Worm (Caenorhabditis elegans): ENCODE results near the gene ndua-1.

ndua-1 gene

ce11 chrV:20802906-20803305 is 48.8 kb downstream of the ndua-1 start, which contains the start of gene Y44A6D.5:
Y44A6D.5 (minus strand) TSS chrV:20803006.
- TF ChIP-seq ceh-43 (GFP tag; optimal IDR thresholded peaks at IDR 0.05): no peak
- TF ChIP-seq unc-39 (tag; optimal IDR thresholded peaks at IDR 0.05): no peak
- no peak for TF ChIP-seq lin-32 (GFP tag; optimal IDR thresholded peaks at IDR 0.05)
- TF ChIP-seq elt-3 (tag; optimal IDR thresholded peaks at IDR 0.05): no peak
- no peak for TF ChIP-seq sem-2 (GFP tag; optimal IDR thresholded peaks at IDR 0.05)
- no peak for TF ChIP-seq mab-5 (tag; optimal IDR thresholded peaks at IDR 0.05)
- no peak for TF ChIP-seq drap-1 (GFP tag; optimal IDR thresholded peaks at IDR 0.05)
- TF ChIP-seq blmp-1 (tag; optimal IDR thresholded peaks at IDR 0.05): no peak
- no peak for TF ChIP-seq flh-1 (GFP tag; optimal IDR thresholded peaks at IDR 0.05)
- TF ChIP-seq mls-2 (tag; optimal IDR thresholded peaks at IDR 0.05): no peak
- no peak for TF ChIP-seq nhr-2 (tag; optimal IDR thresholded peaks at IDR 0.05)
- no peak for TF ChIP-seq M03D4.4 (tag; optimal IDR thresholded peaks at IDR 0.05)
- TF ChIP-seq mep-1 (tag; optimal IDR thresholded peaks at IDR 0.05): no peak
- TF ChIP-seq snpc-4 (tag; optimal IDR thresholded peaks at IDR 0.05): no peak
- TF ChIP-seq nhr-76 (tag; optimal IDR thresholded peaks at IDR 0.05): no peak
- no peak for TF ChIP-seq pha-4 (tag; optimal IDR thresholded peaks at IDR 0.05)
- TF ChIP-seq ceh-83 (GFP tag; optimal IDR thresholded peaks at IDR 0.05): no peak
- TF ChIP-seq ceh-39 (tag; optimal IDR thresholded peaks at IDR 0.05): no peak
- TF ChIP-seq nhr-237 (tag; optimal IDR thresholded peaks at IDR 0.05): no peak
- TF ChIP-seq nhr-12 (tag; optimal IDR thresholded peaks at IDR 0.05): no peak

Data from whole organism, mixed stage, embryonic.